Worm (Caenorhabditis elegans) whole organism, young adult: ENCODE results near the gene sri-36.

Source experiments
- ekl-4 ChIP-seq: fragments of 200-800 bp; sonication (Bioruptor generic); IDR thresholded peaks from 2 replicates; pipeline ENCODE4 v1.3.6; 2022; ENCODE audit warnings: missing genetic modification reagents, missing genetic modification characterization, missing compliant biosample characterization
- tbx-9 ChIP-seq: sonication (generic microtip); optimal IDR thresholded peaks from 2 replicates; lab custom pipeline; 2016; ENCODE audit warnings: borderline replicate concordance, missing genetic modification characterization, inconsistent platforms, missing compliant biosample characterization

DNA sequence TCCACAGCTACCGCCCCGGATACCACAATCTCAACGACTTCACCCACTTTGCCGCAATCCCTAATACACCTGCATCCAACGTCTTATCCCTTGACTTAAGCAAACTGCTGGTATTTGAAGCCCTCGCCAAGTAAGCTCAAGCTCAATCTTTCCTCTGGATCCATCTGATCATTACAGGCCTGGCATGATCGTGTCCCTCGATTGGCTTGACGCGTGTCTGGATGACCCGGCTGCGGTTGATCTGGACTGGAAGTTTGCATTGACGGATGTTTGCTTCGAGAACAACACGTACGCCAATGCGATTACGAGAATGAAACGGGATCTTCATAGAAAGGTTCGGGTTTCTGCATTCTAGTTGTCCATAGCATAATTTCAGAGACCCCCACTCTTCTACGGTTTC lies 15.5 kb upstream of the sri-36 start:
- TF ChIP-seq ekl-4 (no peak), tbx-9 (tag; lab: Kevin White, UChicago) (no peak)
